Worm (Caenorhabditis elegans) whole organism, midembryonic: ENCODE measurements around the gene C06E4.6.

Source experiments
- T22C8.4 ChIP-seq: fragments of 200-800 bp; sonication (Bioruptor generic); IDR thresholded peaks from 2 replicates; pipeline ENCODE4 v1.3.6; 2022; ENCODE audit warnings: missing genetic modification characterization, missing compliant biosample characterization
- flt-1 ChIP-seq: fragments of 200-800 bp; sonication (Bioruptor generic); IDR thresholded peaks from 2 replicates; pipeline ENCODE4 v1.3.6; 2022; ENCODE audit warnings: missing genetic modification characterization, missing compliant biosample characterization
- klf-2 ChIP-seq: fragments of 200-800 bp; sonication (Bioruptor generic); conservative IDR thresholded peaks from 2 replicates; pipeline ENCODE4 v1.3.6; 2022; ENCODE audit warnings: missing genetic modification reagents, missing genetic modification characterization, missing compliant biosample characterization
- ztf-23 ChIP-seq: fragments of 200-800 bp; sonication (Bioruptor generic); IDR thresholded peaks from 2 replicates; pipeline ENCODE4 v1.3.6; 2022; ENCODE audit warnings: missing genetic modification reagents, missing genetic modification characterization, missing compliant biosample characterization

DNA sequence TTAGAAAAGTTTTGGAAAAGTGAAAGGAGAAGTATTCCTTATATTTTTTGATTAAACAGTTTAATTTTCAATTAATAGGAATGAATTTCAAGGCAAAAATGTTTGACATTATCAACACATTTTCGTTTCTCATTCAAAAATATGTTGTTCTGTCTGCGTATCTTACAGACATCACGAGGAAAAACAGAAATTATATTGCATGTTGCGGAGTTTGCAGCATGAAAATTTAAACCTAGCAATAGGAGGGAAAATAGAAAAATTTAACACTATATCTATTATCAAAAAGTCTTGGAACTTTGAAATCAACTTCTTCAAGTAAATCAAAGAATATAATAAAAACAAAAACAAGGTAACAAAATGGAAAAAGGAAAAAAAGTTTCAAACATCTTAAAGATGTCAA, 33.0 kb upstream of the C06E4.6 start:
- TF ChIP-seq T22C8.4 (GFP tag; lab: Robert Waterston, UW) (no peak), ztf-23 (GFP tag; lab: Robert Waterston, UW) (no peak), klf-2 (no peak), flt-1 (GFP tag; lab: Robert Waterston, UW) (no peak)
